Fruit fly (Drosophila melanogaster) whole organism, adult: ENCODE measurements around the gene Polr1H.

Experiments
- CG11617 ChIP-seq: fragments of 200-800 bp; sonication (Bioruptor generic); optimal IDR thresholded peaks from 2 replicates; lab custom pipeline; 2017; ENCODE audit warnings: mild to moderate bottlenecking, missing biosample characterization, missing genetic modification reagents, missing genetic modification characterization
- CG12768 ChIP-seq: fragments of 200-800 bp; sonication (Bioruptor generic); optimal IDR thresholded peaks from 2 replicates; lab custom pipeline; 2017; ENCODE audit warnings: missing biosample characterization, missing genetic modification characterization, mild to moderate bottlenecking, moderate library complexity, missing genetic modification reagents
- CG14711 ChIP-seq: fragments of 200-800 bp; sonication (Bioruptor generic); optimal IDR thresholded peaks from 2 replicates; lab custom pipeline; 2018; ENCODE audit warnings: missing biosample characterization, mild to moderate bottlenecking, missing genetic modification characterization, moderate library complexity
- CG1620 ChIP-seq: fragments of 200-800 bp; sonication (Bioruptor generic); optimal IDR thresholded peaks from 2 replicates; lab custom pipeline; 2016; ENCODE audit warnings: missing biosample characterization, missing genetic modification characterization
- CG33017 ChIP-seq: fragments of 200-800 bp; sonication (Bioruptor generic); optimal IDR thresholded peaks from 2 replicates; lab custom pipeline; 2018; ENCODE audit warnings: missing biosample characterization, mild to moderate bottlenecking, missing genetic modification characterization, moderate library complexity
- CG5204 ChIP-seq: fragments of 200-800 bp; sonication (Bioruptor generic); optimal IDR thresholded peaks from 2 replicates; lab custom pipeline; 2016; ENCODE audit warnings: missing biosample characterization, missing genetic modification characterization
- CG7045 ChIP-seq: fragments of 200-800 bp; sonication (Bioruptor generic); optimal IDR thresholded peaks from 2 replicates; lab custom pipeline; 2017; ENCODE audit warnings: missing biosample characterization, mild to moderate bottlenecking, missing genetic modification characterization
- CG7101 ChIP-seq: fragments of 200-800 bp; sonication (Bioruptor generic); optimal IDR thresholded peaks from 2 replicates; lab custom pipeline; 2018; ENCODE audit warnings: missing biosample characterization, mild to moderate bottlenecking, missing genetic modification characterization, moderate library complexity
- Clk ChIP-seq: fragments of 200-800 bp; sonication (Bioruptor generic); optimal IDR thresholded peaks from 2 replicates; lab custom pipeline; 2017; ENCODE audit warnings: missing biosample characterization, missing genetic modification characterization
- Crg-1 ChIP-seq: fragments of 200-800 bp; sonication (Bioruptor generic); optimal IDR thresholded peaks from 2 replicates; lab custom pipeline; 2016; ENCODE audit warnings: missing biosample characterization, missing genetic modification characterization
- Hr96 ChIP-seq: fragments of 200-800 bp; sonication (Bioruptor generic); optimal IDR thresholded peaks from 2 replicates; lab custom pipeline; 2016; ENCODE audit warnings: missing biosample characterization, missing genetic modification characterization
- Mnt ChIP-seq: fragments of 200-800 bp; sonication (Bioruptor generic); optimal IDR thresholded peaks from 2 replicates; lab custom pipeline; 2016; ENCODE audit warnings: missing biosample characterization, mild to moderate bottlenecking, missing genetic modification characterization
- bab1 ChIP-seq: fragments of 200-800 bp; sonication (Bioruptor generic); optimal IDR thresholded peaks from 3 replicates; lab custom pipeline; 2019; ENCODE audit warnings: missing biosample characterization, mild to moderate bottlenecking, missing genetic modification characterization, moderate library complexity
- cic ChIP-seq: fragments of 200-800 bp; sonication (Bioruptor generic); optimal IDR thresholded peaks from 2 replicates; lab custom pipeline; 2017; ENCODE audit warnings: missing biosample characterization, mild to moderate bottlenecking, missing genetic modification characterization, moderate library complexity
- cnc ChIP-seq, 2 experiments: fragments of >200 bp; optimal IDR thresholded peaks; 2 replicates each; lab custom pipeline; 2017
- kay ChIP-seq: fragments of 200-800 bp; sonication (Bioruptor generic); peaks from one replicate; lab custom pipeline; 2016; ENCODE audit warnings: missing biosample characterization, missing genetic modification characterization, borderline replicate concordance
- ovo ChIP-seq: fragments of 200-800 bp; sonication (Bioruptor generic); optimal IDR thresholded peaks from 2 replicates; lab custom pipeline; 2016; ENCODE audit warnings: missing biosample characterization, missing genetic modification characterization
- pad ChIP-seq: fragments of 200-800 bp; sonication (Bioruptor generic); optimal IDR thresholded peaks from 3 replicates; lab custom pipeline; 2017; ENCODE audit warnings: missing biosample characterization, missing genetic modification characterization, mild to moderate bottlenecking, moderate library complexity, missing genetic modification reagents
- tj ChIP-seq: fragments of 200-800 bp; sonication (Bioruptor generic); optimal IDR thresholded peaks from 3 replicates; lab custom pipeline; 2017; ENCODE audit warnings: missing biosample characterization, mild to moderate bottlenecking, missing genetic modification characterization, moderate library complexity
- toe ChIP-seq: fragments of 200-800 bp; sonication (Bioruptor generic); optimal IDR thresholded peaks from 2 replicates; lab custom pipeline; 2016; ENCODE audit warnings: missing biosample characterization, missing genetic modification characterization

Polr1H gene

dm6 chr3R:21777660-21778059 lies at the start of gene Polr1H:
Gene Polr1H (minus strand): TSS chr3R:21777847.
- TF ChIP-seq Mnt (peak; percentile 97), CG7101 (tag; lab: Kevin White, UChicago) (no peak), bab1 (GFP tag; lab: Kevin White, UChicago) (peak; percentile 44), kay (peak; percentile 10), CG12768 (GFP tag; lab: Kevin White, UChicago) (no peak), Crg-1 (GFP tag; lab: Kevin White, UChicago) (no peak), toe (GFP tag; lab: Kevin White, UChicago) (no peak), ovo (no peak), Hr96 (no peak)

- TF ChIP-seq Clk (GFP tag; lab: Kevin White, UChicago) (no peak), CG7045 (GFP tag; lab: Kevin White, UChicago) (no peak), Hr96 (no peak), ovo (no peak), CG14711 (tag; lab: Kevin White, UChicago) (no peak), CG12768 (GFP tag; lab: Kevin White, UChicago) (no peak), toe (GFP tag; lab: Kevin White, UChicago) (no peak), CG5204 (GFP tag; lab: Kevin White, UChicago) (no peak), CG1620 (GFP tag; lab: Kevin White, UChicago) (no peak), cnc (optimal IDR thresholded peaks at IDR 0.05; lab: Kevin White, UChicago) (no peak), tj (GFP tag; lab: Kevin White, UChicago) (no peak)
Measured at dm6 chr3R:21825775-21826558, 48.3 kb upstream of the Polr1H start.

- TF ChIP-seq CG33017 (tag; lab: Kevin White, UChicago) (no peak), CG7101 (tag; lab: Kevin White, UChicago) (peak; percentile 30)
Measured at dm6 chr3R:21825140-21825539, 47.5 kb upstream of the Polr1H start.

- TF ChIP-seq tj (GFP tag; lab: Kevin White, UChicago) (no peak), kay (no peak), toe (GFP tag; lab: Kevin White, UChicago) (no peak)
Measured at dm6 chr3R:21824407-21825006, 46.9 kb upstream of the Polr1H start.

DNA sequence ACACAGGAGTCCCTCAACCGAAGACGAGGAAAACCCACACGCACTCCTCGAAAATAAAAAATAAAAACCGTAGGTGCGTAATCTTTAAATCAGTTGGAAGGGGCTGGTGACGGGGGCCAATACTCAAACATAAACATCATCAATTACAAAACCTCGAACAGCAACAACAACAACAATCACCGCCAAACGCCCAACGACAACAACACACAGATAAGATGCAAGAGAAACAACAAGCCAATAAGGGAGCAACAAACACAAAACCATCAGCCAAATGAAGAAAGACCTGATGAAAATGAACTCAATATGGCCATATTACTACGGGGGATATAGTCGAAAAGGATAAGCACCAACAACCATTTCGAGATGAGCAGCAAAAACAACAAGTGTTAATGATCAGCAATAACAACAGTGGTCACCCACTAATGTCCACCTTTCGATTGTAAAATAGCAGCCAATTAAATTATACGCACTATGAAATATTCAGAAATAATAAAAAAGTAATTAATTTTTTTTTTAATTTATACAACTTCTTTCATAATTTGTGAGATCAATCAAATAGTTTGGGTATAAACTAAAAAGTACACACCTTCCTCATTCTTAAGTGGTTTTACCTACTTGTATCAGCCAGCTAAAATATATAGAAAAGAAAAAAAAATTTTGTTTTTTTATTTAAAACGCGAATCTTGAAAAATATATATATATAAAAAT lies 46.2 kb upstream of the Polr1H start:
- TF ChIP-seq CG11617 (no peak), Crg-1 (GFP tag; lab: Kevin White, UChicago) (no peak), CG14711 (tag; lab: Kevin White, UChicago) (peak; percentile 30), kay (no peak)

DNA sequence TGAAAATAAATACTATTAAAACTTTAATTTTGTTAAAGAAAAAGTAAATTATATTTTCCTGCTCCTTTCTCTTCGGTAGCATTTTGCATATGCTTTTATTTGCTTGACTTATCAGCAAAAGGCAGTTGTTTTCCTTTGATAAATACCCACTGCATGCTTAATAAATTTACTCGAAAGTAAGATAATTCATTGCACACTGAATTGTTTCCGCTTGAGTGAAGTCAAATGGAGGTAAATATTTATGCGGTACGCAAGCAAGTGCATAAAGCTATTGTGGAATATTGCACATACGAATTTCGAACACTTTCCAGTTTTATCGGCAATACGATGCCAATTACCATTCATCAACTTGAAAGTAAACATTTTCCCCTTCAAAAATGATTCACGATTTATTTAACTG lies 45.4 kb upstream of the Polr1H start:
- TF ChIP-seq Clk (GFP tag; lab: Kevin White, UChicago) (no peak), cic (GFP tag; lab: Kevin White, UChicago) (peak; percentile 41), tj (GFP tag; lab: Kevin White, UChicago) (no peak), pad (no peak), ovo (no peak), kay (peak; percentile 85), CG7045 (GFP tag; lab: Kevin White, UChicago) (peak; percentile 67), CG33017 (tag; lab: Kevin White, UChicago) (peak; percentile 6), CG12768 (GFP tag; lab: Kevin White, UChicago) (peak; percentile 22)

- TF ChIP-seq pad (no peak), Clk (GFP tag; lab: Kevin White, UChicago) (no peak), Hr96 (no peak), ovo (no peak), kay (no peak), bab1 (GFP tag; lab: Kevin White, UChicago) (peak; percentile 4)
Measured at dm6 chr3R:21822562-21822933, 44.9 kb upstream of the Polr1H start, which contains the start of gene CASK. Gene CASK (minus strand): TSS chr3R:21822674.
